Fruit fly (Drosophila melanogaster): ENCODE measurements around the gene CG11779.

Gene CG11779

DNA sequence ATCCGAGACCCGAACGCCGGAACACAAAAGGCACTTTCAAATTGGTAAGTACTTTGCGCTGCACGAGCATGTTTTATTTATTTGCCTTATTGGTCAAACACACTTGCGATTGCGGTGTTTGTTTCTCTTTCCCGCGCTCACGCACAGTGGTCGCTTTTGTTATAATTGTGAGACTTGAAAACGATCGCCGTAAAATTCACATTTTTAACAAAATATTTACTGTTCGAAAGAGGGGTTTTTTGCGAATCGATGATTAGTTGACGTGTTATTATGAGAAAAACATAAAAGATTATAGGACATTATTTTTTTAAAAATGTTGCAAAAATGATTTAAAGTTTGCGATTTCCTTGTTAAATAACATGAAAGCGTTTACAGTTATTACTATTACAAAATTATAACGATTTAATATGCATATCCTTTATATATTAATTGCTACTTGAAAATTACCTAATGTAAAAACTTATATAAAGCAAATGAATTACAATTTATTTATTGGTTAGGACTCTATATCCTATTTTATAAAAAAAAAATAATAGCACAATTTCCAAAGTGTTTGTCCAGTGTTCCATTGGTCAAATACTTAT is 5.3 kb upstream of the CG11779 start (continued):
- TF ChIP-seq gt (GFP tag; IDR thresholded peaks at IDR 0.05), result 0 out of 2 replicates have a peak, but pooled peaks have one; percentile 11
- TF ChIP-seq CG8359 (GFP tag; optimal IDR thresholded peaks at IDR 0.05; ENCODE audit: borderline replicate concordance), result peak; percentile 33
- peak; percentile 18 for TF ChIP-seq unpg (GFP tag; optimal IDR thresholded peaks at IDR 0.05)
- peak; percentile 54 for TF ChIP-seq CG32532 (GFP tag; IDR thresholded peaks at IDR 0.05)
- no peak for TF ChIP-seq Kr (GFP tag; optimal IDR thresholded peaks at IDR 0.05)
- TF ChIP-seq klu (GFP tag; IDR thresholded peaks at IDR 0.05), result no peak
- TF ChIP-seq CG11560 (tag; IDR thresholded peaks at IDR 0.05), result no peak
- peak; percentile 2 for TF ChIP-seq mam (GFP tag; optimal IDR thresholded peaks at IDR 0.05)
- TF ChIP-seq jing (GFP tag; optimal IDR thresholded peaks at IDR 0.05), result no peak
- peak; percentile 8 for TF ChIP-seq Dad (GFP tag; optimal IDR thresholded peaks at IDR 0.05)
- 0 out of 3 replicates have a peak, but pooled peaks have one; percentile 54 for TF ChIP-seq H15 (GFP tag; IDR thresholded peaks at IDR 0.05)
- TF ChIP-seq chif (GFP tag; optimal IDR thresholded peaks at IDR 0.05), result peak; percentile 1 to 17
- peak; percentile 38 for TF ChIP-seq Hey (tag; optimal IDR thresholded peaks at IDR 0.05)
- TF ChIP-seq otp (GFP tag; IDR thresholded peaks at IDR 0.05), result peak; percentile 46; the same call in 2 of the 3 replicates
- no peak for TF ChIP-seq rib (GFP tag; IDR thresholded peaks at IDR 0.05)
- TF ChIP-seq CG2116 (GFP tag; optimal IDR thresholded peaks at IDR 0.05), result peak; percentile 2
- TF ChIP-seq Eip74EF (GFP tag; optimal IDR thresholded peaks at IDR 0.05), result no peak
- TF ChIP-seq grn (GFP tag; optimal IDR thresholded peaks at IDR 0.05), result no peak
- no peak for TF ChIP-seq h (optimal IDR thresholded peaks at IDR 0.05)
- no peak for TF ChIP-seq en (GFP tag; optimal IDR thresholded peaks at IDR 0.05)
- no peak for TF ChIP-seq CG3065 (GFP tag; optimal IDR thresholded peaks at IDR 0.05)
- no peak for TF ChIP-seq ssp (GFP tag; IDR thresholded peaks at IDR 0.05)
- TF ChIP-seq pzg (GFP tag; optimal IDR thresholded peaks at IDR 0.05), result no peak
- TF ChIP-seq dm (GFP tag; optimal IDR thresholded peaks at IDR 0.05), result no peak
- peak; percentile 33; the same call in 1 of the 2 replicates for TF ChIP-seq CG10366 (GFP tag; IDR thresholded peaks at IDR 0.05)
- peak; percentile 48 for TF ChIP-seq Blimp-1 (GFP tag; optimal IDR thresholded peaks at IDR 0.05)
- TF ChIP-seq CG18262 (tag; optimal IDR thresholded peaks at IDR 0.05), result peak; percentile 58
- no peak for TF ChIP-seq Mrtf (GFP tag; IDR thresholded peaks at IDR 0.05)
- peak; percentile 59 for TF ChIP-seq CoRest (tag; optimal IDR thresholded peaks at IDR 0.05)
- TF ChIP-seq CG6683 (GFP tag; optimal IDR thresholded peaks at IDR 0.05), result no peak
- no peak for TF ChIP-seq CG14860 (GFP tag; IDR thresholded peaks at IDR 0.05; ENCODE audit: partially characterized antibody)
- no peak for TF ChIP-seq eyg (GFP tag; optimal IDR thresholded peaks at IDR 0.05)
- TF ChIP-seq CG17385 (GFP tag; optimal IDR thresholded peaks at IDR 0.05), result peak; percentile 29
- TF ChIP-seq wor (GFP tag; IDR thresholded peaks at IDR 0.05), result no peak
- TF ChIP-seq CG12299 (tag; optimal IDR thresholded peaks at IDR 0.05), result no peak
- no peak for TF ChIP-seq CG12236 (GFP tag; optimal IDR thresholded peaks at IDR 0.05)
- TF ChIP-seq CG3995 (GFP tag; optimal IDR thresholded peaks at IDR 0.05), result no peak
- peak; percentile 47; the same call in 1 of the 2 replicates for TF ChIP-seq vvl (GFP tag; IDR thresholded peaks at IDR 0.05)
- TF ChIP-seq Hsf (GFP tag; optimal IDR thresholded peaks at IDR 0.05), result peak; percentile 34
- TF ChIP-seq inv (GFP tag; IDR thresholded peaks at IDR 0.05; ENCODE audit: partially characterized antibody), result no peak
- peak; percentile 92 for TF ChIP-seq Ets65A (GFP tag)
- TF ChIP-seq tll (GFP tag; optimal IDR thresholded peaks at IDR 0.05), result no peak
- TF ChIP-seq CG18619 (GFP tag; optimal IDR thresholded peaks at IDR 0.05), result peak; percentile 60
- TF ChIP-seq CG3726 (GFP tag; IDR thresholded peaks at IDR 0.05), result no peak
- TF ChIP-seq sima (GFP tag; optimal IDR thresholded peaks at IDR 0.05), result no peak
- peak; percentile 31; the same call in 1 of the 2 replicates for TF ChIP-seq slbo (GFP tag; IDR thresholded peaks at IDR 0.05)
- no peak for TF ChIP-seq CG2875 (GFP tag; optimal IDR thresholded peaks at IDR 0.05)
- TF ChIP-seq CG17359 (tag; optimal IDR thresholded peaks at IDR 0.05), result peak; percentile 42
- TF ChIP-seq dmrt99B (tag; optimal IDR thresholded peaks at IDR 0.05), result peak; percentile 62
- peak; percentile 8 for TF ChIP-seq CG10267 (tag; optimal IDR thresholded peaks at IDR 0.05)

Data from whole organism, embryonic.